Worm (Caenorhabditis elegans) whole organism, early embryonic: ENCODE measurements around the gene F07G6.10.

ENCODE experiments used
- aly-1 ChIP-seq: sonication (generic microtip); optimal IDR thresholded peaks from 2 replicates; lab custom pipeline; 2016; ENCODE audit warnings: missing genetic modification characterization, missing compliant biosample characterization
- ama-1 ChIP-seq: fragments of 150-350 bp; optimal IDR thresholded peaks from 2 replicates; lab custom pipeline; 2014
- ets-7 ChIP-seq: sonication (generic microtip); optimal IDR thresholded peaks from 2 replicates; lab custom pipeline; 2016; ENCODE audit warnings: missing genotype, missing genetic modification characterization, missing compliant biosample characterization
- flt-1 ChIP-seq: fragments of 200-800 bp; sonication (Bioruptor generic); IDR thresholded peaks from 2 replicates; pipeline ENCODE4 v1.3.6; 2022; ENCODE audit warnings: missing genetic modification characterization, missing compliant biosample characterization
- hnd-1 ChIP-seq: sonication (generic microtip); optimal IDR thresholded peaks from 2 replicates; lab custom pipeline; 2016; ENCODE audit warnings: missing genetic modification characterization, missing compliant biosample characterization
- pes-1 ChIP-seq: fragments of 200-800 bp; sonication (Bioruptor generic); IDR thresholded peaks from 2 replicates; pipeline ENCODE4 v1.3.6; 2022; ENCODE audit warnings: missing genetic modification reagents, missing genetic modification characterization, missing compliant biosample characterization
- sea-1 ChIP-seq: fragments of 200-800 bp; sonication (Bioruptor generic); conservative IDR thresholded peaks from 2 replicates; pipeline ENCODE4 v1.3.6; 2022; ENCODE audit warnings: missing genetic modification characterization, missing compliant biosample characterization

- TF ChIP-seq ama-1 (no peak), sea-1 (GFP tag; lab: Robert Waterston, UW) (no peak), flt-1 (GFP tag; lab: Robert Waterston, UW) (no peak), aly-1 (tag; lab: Kevin White, UChicago) (no peak), ets-7 (no peak), pes-1 (GFP tag; lab: Robert Waterston, UW) (no peak), hnd-1 (tag; lab: Kevin White, UChicago) (no peak)
Measured at ce11 chrX:1727056-1727455, 10.7 kb upstream of the F07G6.10 start, which contains the start of gene F07G6.2.
